Worm (Caenorhabditis elegans) whole organism, young adult: ENCODE data around the gene R07B1.11.
A peak's percentile ranks its signal among the peaks of the same experiment; 100 is the strongest.

Experiments
- B0035.1 ChIP-seq: sonication (generic microtip); optimal IDR thresholded peaks from 2 replicates; lab custom pipeline; 2016; ENCODE audit warnings: missing genetic modification characterization, mild to moderate bottlenecking, missing compliant biosample characterization, missing genotype, missing genetic modification reagents
- B0261.1 ChIP-seq: sonication (generic microtip); optimal IDR thresholded peaks from 2 replicates; lab custom pipeline; 2016; ENCODE audit warnings: mild to moderate bottlenecking, missing genetic modification characterization, moderate library complexity, missing compliant biosample characterization
- F10E7.11 ChIP-seq: sonication (generic microtip); optimal IDR thresholded peaks from 2 replicates; lab custom pipeline; 2017; ENCODE audit warnings: mild to moderate bottlenecking, missing genetic modification characterization, moderate library complexity, missing compliant biosample characterization
- F22D6.2 ChIP-seq: sonication (generic microtip); optimal IDR thresholded peaks from 2 replicates; lab custom pipeline; 2016; ENCODE audit warnings: mild to moderate bottlenecking, missing genetic modification characterization, missing compliant biosample characterization
- F23B12.7 ChIP-seq: sonication (generic microtip); optimal IDR thresholded peaks from 2 replicates; lab custom pipeline; 2017; ENCODE audit warnings: missing genetic modification characterization, mild to moderate bottlenecking, missing compliant biosample characterization, antibody characterized with exemption, moderate library complexity; ENCODE audit not compliant: insufficient read depth
- F37B4.10 ChIP-seq: fragments of 200-800 bp; sonication (Bioruptor generic); IDR thresholded peaks from 2 replicates; pipeline ENCODE4 v1.3.6; 2022; ENCODE audit warnings: missing genetic modification characterization, missing compliant biosample characterization
- K12H6.12 ChIP-seq: fragments of 200-800 bp; sonication (Bioruptor generic); optimal IDR thresholded peaks from 2 replicates; lab custom pipeline; 2018; ENCODE audit warnings: mild to moderate bottlenecking, missing genetic modification characterization, missing compliant biosample characterization
- Y53F4B.3 ChIP-seq: fragments of 200-800 bp; sonication (Bioruptor generic); IDR thresholded peaks from 2 replicates; pipeline ENCODE4 v1.3.6; 2022; ENCODE audit warnings: missing genetic modification reagents, missing genetic modification characterization, missing compliant biosample characterization
- Y53G8AR.9 ChIP-seq: fragments of 200-800 bp; sonication (Bioruptor generic); conservative IDR thresholded peaks from 2 replicates; pipeline ENCODE4 v1.3.6; 2022; ENCODE audit warnings: missing genetic modification reagents, missing genetic modification characterization, missing compliant biosample characterization
- Y95B8A.8 ChIP-seq: fragments of 200-800 bp; sonication (Bioruptor generic); IDR thresholded peaks from 2 replicates; pipeline ENCODE4 v1.3.6; 2022; ENCODE audit warnings: missing genetic modification reagents, missing genetic modification characterization, missing compliant biosample characterization
- ZK185.1 ChIP-seq: sonication (generic microtip); optimal IDR thresholded peaks from 2 replicates; lab custom pipeline; 2016; ENCODE audit warnings: mild to moderate bottlenecking, missing genetic modification characterization, missing compliant biosample characterization; ENCODE audit not compliant: poor library complexity, severe bottlenecking
- attf-5 ChIP-seq: fragments of 200-800 bp; sonication (Bioruptor generic); optimal IDR thresholded peaks from 2 replicates; lab custom pipeline; 2018; ENCODE audit warnings: mild to moderate bottlenecking, missing genetic modification characterization, missing compliant biosample characterization
- attf-6 ChIP-seq: fragments of 200-800 bp; sonication (Bioruptor generic); IDR thresholded peaks from 2 replicates; pipeline ENCODE4 v1.3.6; 2022; ENCODE audit warnings: missing genetic modification reagents, missing genetic modification characterization, missing compliant biosample characterization
- cebp-1 ChIP-seq, 2 experiments: fragments of 200-800 bp in 1 of 2; sonication (Bioruptor generic) in 1 of 2; sonication (generic microtip) in 1 of 2; IDR thresholded peaks in 1 of 2; optimal IDR thresholded peaks in 1 of 2; 2 replicates each; pipeline versions ENCODE4 v1.3.6 to Lab custom; 2017 to 2022; ENCODE audit warnings: missing compliant biosample characterization in 2 of 2, missing genetic modification characterization in 2 of 2, mild to moderate bottlenecking in 1 of 2, missing genetic modification reagents in 1 of 2, moderate library complexity in 1 of 2
- cebp-2 ChIP-seq: fragments of 200-800 bp; sonication (Bioruptor generic); IDR thresholded peaks from 2 replicates; pipeline ENCODE4 v1.3.6; 2022; ENCODE audit warnings: missing genetic modification characterization, missing compliant biosample characterization
- ceh-27 ChIP-seq: fragments of 200-800 bp; sonication (Bioruptor generic); optimal IDR thresholded peaks from 2 replicates; lab custom pipeline; 2018; ENCODE audit warnings: mild to moderate bottlenecking, missing genetic modification characterization, moderate library complexity, missing compliant biosample characterization
- ceh-40 ChIP-seq: fragments of 200-800 bp; sonication (Bioruptor generic); IDR thresholded peaks from 2 replicates; pipeline ENCODE4 v1.3.6; 2022; ENCODE audit warnings: missing genetic modification characterization, missing compliant biosample characterization
- chd-7 ChIP-seq: sonication (generic microtip); optimal IDR thresholded peaks from 2 replicates; lab custom pipeline; 2016; ENCODE audit warnings: mild to moderate bottlenecking, missing genetic modification characterization, moderate library complexity, missing compliant biosample characterization
- dpff-1 ChIP-seq: sonication (generic microtip); optimal IDR thresholded peaks from 2 replicates; lab custom pipeline; 2017; ENCODE audit warnings: mild to moderate bottlenecking, missing genetic modification characterization, missing compliant biosample characterization
- dpl-1 ChIP-seq: fragments of 150-350 bp; optimal IDR thresholded peaks from 2 replicates; lab custom pipeline; 2014; ENCODE audit warnings: missing biosample characterization, missing genetic modification reagents, missing genetic modification characterization
- efl-1 ChIP-seq: fragments of 150-350 bp; optimal IDR thresholded peaks from 2 replicates; lab custom pipeline; 2014; ENCODE audit warnings: missing biosample characterization, missing genetic modification reagents, missing genetic modification characterization
- egl-44 ChIP-seq: fragments of 200-800 bp; sonication (Bioruptor generic); IDR thresholded peaks from 2 replicates; pipeline ENCODE4 v1.3.6; 2022; ENCODE audit warnings: missing genetic modification reagents, missing genetic modification characterization, missing compliant biosample characterization
- him-1 ChIP-seq: sonication (generic microtip); optimal IDR thresholded peaks from 2 replicates; lab custom pipeline; 2016; ENCODE audit warnings: missing genotype, missing genetic modification reagents, missing genetic modification characterization, missing compliant biosample characterization
- hlh-26 ChIP-seq: fragments of 200-800 bp; sonication (Bioruptor generic); conservative IDR thresholded peaks from 2 replicates; pipeline ENCODE4 v1.3.6; 2022; ENCODE audit warnings: missing genetic modification reagents, missing genetic modification characterization, missing compliant biosample characterization
- hsf-1 ChIP-seq: fragments of 200-800 bp; sonication (Bioruptor generic); IDR thresholded peaks from 2 replicates; pipeline ENCODE4 v1.3.6; 2022; ENCODE audit warnings: missing genetic modification reagents, missing genetic modification characterization, missing compliant biosample characterization
- lag-1 ChIP-seq: fragments of 200-800 bp; sonication (Bioruptor generic); IDR thresholded peaks from 2 replicates; pipeline ENCODE4 v1.3.6; 2022; ENCODE audit warnings: missing genetic modification reagents, missing genetic modification characterization, missing compliant biosample characterization
- let-607 ChIP-seq, 2 experiments: fragments of 200-800 bp in 1 of 2; sonication (Bioruptor generic) in 1 of 2; sonication (generic microtip) in 1 of 2; optimal IDR thresholded peaks; 2 replicates each; lab custom pipeline; 2016 to 2018; ENCODE audit warnings: mild to moderate bottlenecking in 2 of 2, missing compliant biosample characterization in 2 of 2, missing genetic modification characterization in 2 of 2, moderate library complexity in 2 of 2, missing genotype in 1 of 2
- lsl-1 ChIP-seq: fragments of 200-800 bp; sonication (Bioruptor generic); optimal IDR thresholded peaks from 2 replicates; lab custom pipeline; 2018; ENCODE audit warnings: mild to moderate bottlenecking, missing genetic modification characterization, moderate library complexity, missing compliant biosample characterization
- madf-3 ChIP-seq: fragments of 200-800 bp; sonication (Bioruptor generic); IDR thresholded peaks from 2 replicates; pipeline ENCODE4 v1.3.6; 2022; ENCODE audit warnings: missing genetic modification reagents, missing genetic modification characterization, missing compliant biosample characterization
- mel-28 ChIP-seq: sonication (generic microtip); optimal IDR thresholded peaks from 2 replicates; lab custom pipeline; 2016; ENCODE audit warnings: borderline replicate concordance, mild to moderate bottlenecking, missing genetic modification characterization, missing compliant biosample characterization
- mes-4 ChIP-seq: sonication (generic microtip); optimal IDR thresholded peaks from 2 replicates; lab custom pipeline; 2016; ENCODE audit warnings: missing genotype, missing genetic modification characterization, missing compliant biosample characterization
- nfya-2 ChIP-seq: fragments of 200-800 bp; sonication (Bioruptor generic); IDR thresholded peaks from 2 replicates; pipeline ENCODE4 v1.3.6; 2022; ENCODE audit warnings: missing genetic modification reagents, missing genetic modification characterization, missing compliant biosample characterization
- nhr-179 ChIP-seq: sonication (generic microtip); optimal IDR thresholded peaks from 2 replicates; lab custom pipeline; 2016; ENCODE audit warnings: mild to moderate bottlenecking, missing genetic modification characterization, missing compliant biosample characterization
- nhr-27 ChIP-seq: fragments of 200-800 bp; sonication (Bioruptor generic); optimal IDR thresholded peaks from 2 replicates; lab custom pipeline; 2018; ENCODE audit warnings: mild to moderate bottlenecking, missing genetic modification characterization, moderate library complexity, missing compliant biosample characterization
- nhr-80 ChIP-seq: sonication (generic microtip); optimal IDR thresholded peaks from 2 replicates; lab custom pipeline; 2016; ENCODE audit warnings: missing genetic modification characterization, missing compliant biosample characterization
- nhr-90 ChIP-seq: sonication (generic microtip); optimal IDR thresholded peaks from 2 replicates; lab custom pipeline; 2016; ENCODE audit warnings: missing genotype, mild to moderate bottlenecking, missing genetic modification characterization, missing compliant biosample characterization
- pha-4 ChIP-seq: fragments of 150-350 bp; sonication (generic microtip); optimal IDR thresholded peaks from 2 replicates; lab custom pipeline; 2014; ENCODE audit warnings: missing biosample characterization, missing genetic modification reagents, missing genetic modification characterization
- rcor-1 ChIP-seq: fragments of 200-800 bp; sonication (Bioruptor generic); IDR thresholded peaks from 2 replicates; pipeline ENCODE4 v1.3.6; 2022; ENCODE audit warnings: missing genetic modification reagents, missing genetic modification characterization, missing compliant biosample characterization
- rpc-1 ChIP-seq, 2 experiments: fragments of 150-350 bp in 1 of 2; sonication (generic microtip) in 1 of 2; optimal IDR thresholded peaks; 2 replicates each; lab custom pipeline; 2014 to 2018; ENCODE audit warnings: missing biosample characterization in 1 of 2, missing genetic modification characterization in 1 of 2, missing genetic modification reagents in 1 of 2, missing genotype in 1 of 2
- sdz-38 ChIP-seq: sonication (generic microtip); optimal IDR thresholded peaks from 2 replicates; lab custom pipeline; 2016; ENCODE audit warnings: missing genotype, missing genetic modification characterization, missing compliant biosample characterization
- sea-2 ChIP-seq: fragments of 200-800 bp; sonication (Bioruptor generic); IDR thresholded peaks from 2 replicates; pipeline ENCODE4 v1.3.6; 2022; ENCODE audit warnings: missing genetic modification characterization, missing compliant biosample characterization
- somi-1 ChIP-seq: fragments of 200-800 bp; sonication (Bioruptor generic); optimal IDR thresholded peaks from 2 replicates; lab custom pipeline; 2018; ENCODE audit warnings: mild to moderate bottlenecking, missing genetic modification characterization, missing compliant biosample characterization
- tbx-9 ChIP-seq: sonication (generic microtip); optimal IDR thresholded peaks from 2 replicates; lab custom pipeline; 2016; ENCODE audit warnings: borderline replicate concordance, missing genetic modification characterization, inconsistent platforms, missing compliant biosample characterization
- unc-62 ChIP-seq: fragments of 150-350 bp; optimal IDR thresholded peaks from 2 replicates; lab custom pipeline; 2014; ENCODE audit warnings: missing biosample characterization, missing genetic modification reagents, missing genetic modification characterization
- xnd-1 ChIP-seq: sonication (generic microtip); optimal IDR thresholded peaks from 2 replicates; lab custom pipeline; 2016; ENCODE audit warnings: missing genotype, missing genetic modification reagents, missing genetic modification characterization, missing compliant biosample characterization
- ztf-18 ChIP-seq: sonication (generic microtip); optimal IDR thresholded peaks from 2 replicates; lab custom pipeline; 2016; ENCODE audit warnings: missing genotype, mild to moderate bottlenecking, missing genetic modification characterization, missing compliant biosample characterization
- ztf-25 ChIP-seq: fragments of 200-800 bp; sonication (Bioruptor generic); IDR thresholded peaks from 2 replicates; pipeline ENCODE4 v1.3.6; 2022; ENCODE audit warnings: missing genetic modification reagents, missing genetic modification characterization, missing compliant biosample characterization
- ztf-6 ChIP-seq: fragments of 200-800 bp; sonication (Bioruptor generic); IDR thresholded peaks from 2 replicates; pipeline ENCODE4 v1.3.6; 2022; ENCODE audit warnings: missing genetic modification reagents, missing genetic modification characterization, missing compliant biosample characterization

R07B1.11 gene

DNA sequence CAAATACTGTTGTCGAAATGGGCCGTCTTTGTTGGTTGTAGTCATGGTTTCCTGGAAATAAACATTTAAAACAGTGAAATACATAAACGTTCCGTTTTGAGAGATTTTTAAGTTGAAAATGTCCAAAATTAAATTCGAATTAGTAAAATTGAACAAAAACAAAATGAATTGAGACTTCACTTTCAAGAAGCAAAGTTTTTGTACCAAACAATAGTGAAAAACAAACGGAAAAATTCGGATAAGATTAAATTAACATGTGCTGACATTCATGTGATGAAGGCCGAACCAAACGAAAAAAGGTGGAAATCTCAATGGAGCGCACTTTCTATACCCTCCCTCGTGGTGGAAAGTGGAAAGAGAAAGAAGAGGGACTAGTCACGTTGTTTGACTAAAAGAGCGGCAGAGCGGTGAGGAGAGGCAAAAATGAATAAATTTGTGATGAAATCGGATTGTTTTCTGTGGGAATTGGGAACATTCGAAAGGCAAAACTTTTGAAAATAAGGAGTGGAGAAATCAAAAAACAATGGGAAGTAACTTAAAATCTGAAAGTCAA lies 18.7 kb upstream of the R07B1.11 start, which contains the start of gene ipla-2 (continued):
- TF ChIP-seq dpff-1 (tag; lab: Kevin White, UChicago) (no peak), unc-62 (GFP tag; lab: Kevin White, UChicago) (no peak), nhr-27 (tag; lab: Kevin White, UChicago) (no peak), F37B4.10 (no peak), B0261.1 (tag; lab: Kevin White, UChicago) (no peak), Y53G8AR.9 (GFP tag; lab: Robert Waterston, UW) (no peak), nhr-80 (tag; lab: Kevin White, UChicago) (peak; percentile 72), chd-7 (tag; lab: Kevin White, UChicago) (no peak), him-1 (no peak), xnd-1 (tag; lab: Kevin White, UChicago) (no peak), cebp-1 (GFP tag; IDR thresholded peaks at IDR 0.05; lab: Robert Waterston, UW) (peak; percentile 74), cebp-1 (tag; optimal IDR thresholded peaks at IDR 0.05; lab: Kevin White, UChicago) (peak; percentile 90), egl-44 (GFP tag; lab: Robert Waterston, UW) (no peak), ztf-18 (no peak), hsf-1 (GFP tag; lab: Robert Waterston, UW) (no peak), F10E7.11 (tag; lab: Kevin White, UChicago) (no peak), K12H6.12 (tag; lab: Kevin White, UChicago) (peak; percentile 48), lsl-1 (GFP tag; lab: Kevin White, UChicago) (no peak), Y95B8A.8 (GFP tag; lab: Robert Waterston, UW) (no peak), F22D6.2 (tag; lab: Kevin White, UChicago) (no peak), mel-28 (tag; lab: Kevin White, UChicago) (no peak), B0035.1 (tag; lab: Kevin White, UChicago) (no peak), attf-6 (GFP tag; lab: Robert Waterston, UW) (no peak), attf-5 (peak; percentile 69), lag-1 (GFP tag; lab: Robert Waterston, UW) (no peak), pha-4 (no peak), let-607 (tag; optimal IDR thresholded peaks at IDR 0.05; lab: Kevin White, UChicago) (no peak), somi-1 (no peak), ztf-6 (GFP tag; lab: Robert Waterston, UW) (no peak), nhr-179 (tag; lab: Kevin White, UChicago) (no peak), madf-3 (GFP tag; lab: Robert Waterston, UW) (no peak), tbx-9 (tag; lab: Kevin White, UChicago) (no peak), rpc-1 (optimal IDR thresholded peaks at IDR 0.05; lab: Kevin White, UChicago) (no peak), rpc-1 (tag; optimal IDR thresholded peaks at IDR 0.05; lab: Kevin White, UChicago) (no peak), ceh-40 (GFP tag; lab: Robert Waterston, UW) (no peak), ZK185.1 (tag; lab: Kevin White, UChicago) (no peak), rcor-1 (no peak), cebp-2 (GFP tag; lab: Robert Waterston, UW) (no peak), sea-2 (GFP tag; lab: Robert Waterston, UW) (no peak), hlh-26 (GFP tag; lab: Robert Waterston, UW) (no peak), mes-4 (tag; lab: Kevin White, UChicago) (no peak), F23B12.7 (tag; lab: Kevin White, UChicago) (peak; percentile 17), ceh-27 (peak; percentile 37), efl-1 (GFP tag; lab: Kevin White, UChicago) (no peak), nhr-90 (tag; lab: Kevin White, UChicago) (no peak), sdz-38 (tag; lab: Kevin White, UChicago) (no peak), dpl-1 (GFP tag; lab: Kevin White, UChicago) (no peak), ztf-25 (no peak), nfya-2 (GFP tag; lab: Robert Waterston, UW) (no peak), Y53F4B.3 (no peak)
